Fruit fly (Drosophila melanogaster) Kc167 (cell line): ENCODE results near the gene heix.

Experiments
- Myc ChIP-seq: fragments of >200 bp; optimal IDR thresholded peaks from 2 replicates; lab custom pipeline; 2017; ENCODE audit warnings: missing external identifiers
- Sin3A ChIP-seq: fragments of >200 bp; optimal IDR thresholded peaks from 2 replicates; lab custom pipeline; 2018; ENCODE audit warnings: missing external identifiers
- h ChIP-seq: fragments of >200 bp; optimal IDR thresholded peaks from 3 replicates; lab custom pipeline; 2018; ENCODE audit warnings: missing external identifiers
- psq ChIP-seq: fragments of >200 bp; optimal IDR thresholded peaks from 2 replicates; lab custom pipeline; 2017; ENCODE audit warnings: missing external identifiers

dm6 chr2L:16274100-16274499 lies 25.6 kb downstream of the heix start:
- TF ChIP-seq Myc (no peak), psq (lab: Kevin White, UChicago) (no peak), Sin3A (no peak), h (lab: Kevin White, UChicago) (no peak)
